Worm (Caenorhabditis elegans) whole organism, L4 larva: ENCODE results near the gene C07A12.18.
A peak's percentile ranks its signal among the peaks of the same experiment; 100 is the strongest.

Source experiments
- D1046.2 ChIP-seq: fragments of 200-800 bp; sonication (Bioruptor generic); IDR thresholded peaks from 2 replicates; pipeline ENCODE4 v1.3.6; 2022; ENCODE audit warnings: missing genetic modification characterization, missing compliant biosample characterization
- F10B5.3 ChIP-seq: sonication (generic microtip); optimal IDR thresholded peaks from 2 replicates; lab custom pipeline; 2016; ENCODE audit warnings: mild to moderate bottlenecking, missing genetic modification characterization, missing compliant biosample characterization
- F26F4.8 ChIP-seq: fragments of 200-800 bp; sonication (Bioruptor generic); conservative IDR thresholded peaks from 2 replicates; pipeline ENCODE4 v1.3.6; 2022; ENCODE audit warnings: missing genetic modification characterization, missing compliant biosample characterization
- R02D3.7 ChIP-seq: fragments of 150-350 bp; sonication (generic microtip); optimal IDR thresholded peaks from 3 replicates; lab custom pipeline; 2014; ENCODE audit warnings: missing biosample characterization, missing genetic modification characterization
- T20F7.1 ChIP-seq: fragments of 200-800 bp; sonication (Bioruptor generic); optimal IDR thresholded peaks from 2 replicates; lab custom pipeline; 2018; ENCODE audit warnings: mild to moderate bottlenecking, missing genetic modification characterization, missing compliant biosample characterization
- Y105C5A.15 ChIP-seq: fragments of 200-800 bp; sonication (Bioruptor generic); IDR thresholded peaks from 2 replicates; pipeline ENCODE4 v1.3.6; 2022; ENCODE audit warnings: missing genetic modification characterization, missing compliant biosample characterization
- Y5F2A.4 ChIP-seq: fragments of 200-800 bp; sonication (Bioruptor generic); optimal IDR thresholded peaks from 2 replicates; lab custom pipeline; 2018; ENCODE audit warnings: mild to moderate bottlenecking, missing genetic modification characterization, missing compliant biosample characterization
- arid-1 ChIP-seq: fragments of 200-800 bp; sonication (Bioruptor generic); conservative IDR thresholded peaks from 2 replicates; pipeline ENCODE4 v1.3.6; 2022; ENCODE audit warnings: missing genetic modification reagents, missing genetic modification characterization, missing compliant biosample characterization
- ceh-28 ChIP-seq: fragments of 150-350 bp; optimal IDR thresholded peaks from 2 replicates; lab custom pipeline; 2014; ENCODE audit warnings: missing biosample characterization, missing genetic modification reagents, missing genetic modification characterization
- ces-1 ChIP-seq: fragments of 150-350 bp; sonication (generic microtip); optimal IDR thresholded peaks from 4 replicates; lab custom pipeline; 2014; ENCODE audit warnings: missing biosample characterization, missing genetic modification reagents, missing genetic modification characterization
- cey-2 ChIP-seq: sonication (generic microtip); optimal IDR thresholded peaks from 3 replicates; lab custom pipeline; 2017; ENCODE audit warnings: missing genetic modification characterization, mild to moderate bottlenecking, missing compliant biosample characterization, antibody characterized with exemption, borderline replicate concordance; ENCODE audit not compliant: insufficient read depth
- ctbp-1 ChIP-seq: fragments of 200-800 bp; sonication (Bioruptor generic); IDR thresholded peaks from 2 replicates; pipeline ENCODE4 v1.3.6; 2022; ENCODE audit warnings: missing genetic modification reagents, missing genetic modification characterization, missing compliant biosample characterization
- daf-12 ChIP-seq: fragments of 150-350 bp; optimal IDR thresholded peaks from 2 replicates; lab custom pipeline; 2014; ENCODE audit warnings: missing biosample characterization, missing genetic modification reagents, missing genetic modification characterization
- daf-8 ChIP-seq: fragments of 200-800 bp; sonication (Bioruptor generic); IDR thresholded peaks from 2 replicates; pipeline ENCODE4 v1.3.6; 2022; ENCODE audit warnings: missing genetic modification characterization, missing compliant biosample characterization
- dpl-1 ChIP-seq: fragments of 150-350 bp; optimal IDR thresholded peaks from 2 replicates; lab custom pipeline; 2014; ENCODE audit warnings: missing biosample characterization, missing genetic modification reagents, missing genetic modification characterization
- dve-1 ChIP-seq: sonication (generic microtip); optimal IDR thresholded peaks from 2 replicates; lab custom pipeline; 2017; ENCODE audit warnings: antibody characterized with exemption, mild to moderate bottlenecking, missing genetic modification characterization, missing compliant biosample characterization; ENCODE audit not compliant: insufficient read depth
- egl-43 ChIP-seq: fragments of 200-800 bp; sonication (Bioruptor generic); IDR thresholded peaks from 2 replicates; pipeline ENCODE4 v1.3.6; 2022; ENCODE audit warnings: missing genetic modification reagents, missing genetic modification characterization, missing compliant biosample characterization
- hif-1 ChIP-seq, 2 experiments: sonication (generic microtip); optimal IDR thresholded peaks; 2 replicates each; lab custom pipeline; 2016 to 2017; ENCODE audit warnings: missing compliant biosample characterization in 2 of 2, missing genetic modification characterization in 2 of 2, missing genetic modification reagents in 2 of 2, missing genotype in 2 of 2, mild to moderate bottlenecking in 1 of 2
- lim-7 ChIP-seq: fragments of 200-800 bp; sonication (Bioruptor generic); IDR thresholded peaks from 2 replicates; pipeline ENCODE4 v1.3.6; 2022; ENCODE audit warnings: missing genetic modification characterization, missing compliant biosample characterization
- lin-13 ChIP-seq: fragments of 150-350 bp; optimal IDR thresholded peaks from 2 replicates; lab custom pipeline; 2014; ENCODE audit warnings: missing biosample characterization, missing genetic modification reagents, missing genetic modification characterization
- lin-15B ChIP-seq: fragments of 150-350 bp; sonication (generic microtip); optimal IDR thresholded peaks from 3 replicates; lab custom pipeline; 2014; ENCODE audit warnings: missing biosample characterization, missing genetic modification characterization
- lin-39 ChIP-seq: fragments of 150-350 bp; optimal IDR thresholded peaks from 2 replicates; lab custom pipeline; 2014; ENCODE audit warnings: missing biosample characterization, missing genetic modification reagents, missing genetic modification characterization
- lsy-2 ChIP-seq, 2 experiments: fragments of 150-350 bp in 1 of 2; sonication (generic microtip) in 1 of 2; optimal IDR thresholded peaks; 2 replicates each; lab custom pipeline; 2014 to 2017; ENCODE audit warnings: missing biosample characterization in 2 of 2, missing genetic modification characterization in 2 of 2
- madf-9 ChIP-seq: fragments of 200-800 bp; sonication (Bioruptor generic); conservative IDR thresholded peaks from 2 replicates; pipeline ENCODE4 v1.3.6; 2022; ENCODE audit warnings: missing genetic modification reagents, missing genetic modification characterization, missing compliant biosample characterization
- mdt-29 ChIP-seq: fragments of 200-800 bp; sonication (Bioruptor generic); IDR thresholded peaks from 2 replicates; pipeline ENCODE4 v1.3.6; 2022; ENCODE audit warnings: missing genetic modification reagents, missing genetic modification characterization, missing compliant biosample characterization
- nhr-10 ChIP-seq: fragments of 150-350 bp; optimal IDR thresholded peaks from 2 replicates; lab custom pipeline; 2014; ENCODE audit warnings: missing biosample characterization, missing genetic modification characterization
- nhr-102 ChIP-seq: sonication (generic microtip); optimal IDR thresholded peaks from 2 replicates; lab custom pipeline; 2016; ENCODE audit warnings: mild to moderate bottlenecking, missing genetic modification characterization, moderate library complexity, missing compliant biosample characterization
- nhr-11 ChIP-seq: fragments of 150-350 bp; optimal IDR thresholded peaks from 2 replicates; lab custom pipeline; 2014; ENCODE audit warnings: missing biosample characterization, missing genetic modification characterization
- nhr-111 ChIP-seq: fragments of 200-800 bp; sonication (Bioruptor generic); optimal IDR thresholded peaks from 2 replicates; lab custom pipeline; 2018; ENCODE audit warnings: mild to moderate bottlenecking, missing genetic modification characterization, missing compliant biosample characterization
- nhr-25 ChIP-seq: sonication (generic microtip); optimal IDR thresholded peaks from 2 replicates; lab custom pipeline; 2017; ENCODE audit warnings: missing genetic modification characterization, mild to moderate bottlenecking, missing compliant biosample characterization, antibody characterized with exemption, moderate library complexity, borderline replicate concordance; ENCODE audit not compliant: insufficient read depth
- nhr-28 ChIP-seq: fragments of 150-350 bp; optimal IDR thresholded peaks from 2 replicates; lab custom pipeline; 2014; ENCODE audit warnings: missing biosample characterization, missing genetic modification characterization
- nhr-42 ChIP-seq: fragments of 200-800 bp; sonication (Bioruptor generic); IDR thresholded peaks from 2 replicates; pipeline ENCODE4 v1.3.6; 2022; ENCODE audit warnings: missing genetic modification characterization, missing compliant biosample characterization
- nhr-6 ChIP-seq: fragments of 150-350 bp; optimal IDR thresholded peaks from 2 replicates; lab custom pipeline; 2014; ENCODE audit warnings: missing biosample characterization, missing genetic modification characterization
- nhr-76 ChIP-seq: fragments of 150-350 bp; optimal IDR thresholded peaks from 2 replicates; lab custom pipeline; 2014; ENCODE audit warnings: missing biosample characterization, missing genetic modification characterization
- nhr-77 ChIP-seq: fragments of 150-350 bp; optimal IDR thresholded peaks from 2 replicates; lab custom pipeline; 2014; ENCODE audit warnings: missing biosample characterization, missing genetic modification characterization
- pha-4 ChIP-seq, 2 experiments: fragments of 150-350 bp in 1 of 2; fragments of 200-800 bp in 1 of 2; sonication (Bioruptor generic) in 1 of 2; IDR thresholded peaks in 1 of 2; optimal IDR thresholded peaks in 1 of 2; 2 replicates each; pipeline versions ENCODE4 v1.3.6 to Lab custom; 2014 to 2022; ENCODE audit warnings: missing genetic modification characterization in 2 of 2, missing genetic modification reagents in 2 of 2, missing biosample characterization in 1 of 2, missing compliant biosample characterization in 1 of 2
- pqm-1 ChIP-seq: sonication (generic microtip); optimal IDR thresholded peaks from 2 replicates; lab custom pipeline; 2017; ENCODE audit warnings: missing biosample characterization, missing genetic modification characterization
- rbr-2 ChIP-seq: sonication (generic microtip); optimal IDR thresholded peaks from 2 replicates; lab custom pipeline; 2016; ENCODE audit warnings: missing genotype, missing genetic modification characterization, missing compliant biosample characterization
- snpc-1.2 ChIP-seq: fragments of 200-800 bp; sonication (Bioruptor generic); IDR thresholded peaks from 2 replicates; pipeline ENCODE4 v1.3.6; 2022; ENCODE audit warnings: missing genetic modification reagents, missing genetic modification characterization, missing compliant biosample characterization
- snpc-4 ChIP-seq: fragments of 150-350 bp; optimal IDR thresholded peaks from 2 replicates; lab custom pipeline; 2014; ENCODE audit warnings: missing biosample characterization, missing genetic modification characterization
- spr-1 ChIP-seq: sonication (generic microtip); optimal IDR thresholded peaks from 2 replicates; lab custom pipeline; 2016; ENCODE audit warnings: mild to moderate bottlenecking, missing genetic modification characterization, missing compliant biosample characterization
- spr-3 ChIP-seq: fragments of 200-800 bp; sonication (Bioruptor generic); optimal IDR thresholded peaks from 2 replicates; lab custom pipeline; 2018; ENCODE audit warnings: mild to moderate bottlenecking, missing genetic modification characterization, missing compliant biosample characterization
- tag-97 ChIP-seq: fragments of 200-800 bp; sonication (Bioruptor generic); IDR thresholded peaks from 2 replicates; pipeline ENCODE4 v1.3.6; 2022; ENCODE audit warnings: missing genetic modification characterization, missing compliant biosample characterization
- tra-1 ChIP-seq: fragments of 200-800 bp; sonication (Bioruptor generic); IDR thresholded peaks from 2 replicates; pipeline ENCODE4 v1.3.6; 2022; ENCODE audit warnings: missing genetic modification reagents, missing genetic modification characterization, missing compliant biosample characterization
- ztf-11 ChIP-seq: fragments of 150-350 bp; optimal IDR thresholded peaks from 2 replicates; lab custom pipeline; 2014; ENCODE audit warnings: missing biosample characterization, missing genetic modification characterization
- ztf-7 ChIP-seq: fragments of 150-350 bp; optimal IDR thresholded peaks from 2 replicates; lab custom pipeline; 2014; ENCODE audit warnings: missing biosample characterization, missing genetic modification characterization

C07A12.18 gene

ce11 chrX:4523887-4524350 lies 25.8 kb downstream of the C07A12.18 start, which contains the start of gene pdi-2 (continued):
- peak; percentile 52; the same call in 1 of the 2 replicates for TF ChIP-seq D1046.2 (GFP tag; lab: Robert Waterston, UW)
- TF ChIP-seq nhr-111 (GFP tag; lab: Kevin White, UChicago): peak; percentile 49
- no peak for TF ChIP-seq Y5F2A.4 (GFP tag; lab: Kevin White, UChicago)
- peak; percentile 91 for TF ChIP-seq spr-3
- no peak for TF ChIP-seq ceh-28 (tag; lab: Kevin White, UChicago)
- TF ChIP-seq ces-1 (GFP tag; lab: Kevin White, UChicago): no peak
- TF ChIP-seq F10B5.3 (tag; lab: Kevin White, UChicago): no peak
- TF ChIP-seq dve-1 (tag; lab: Kevin White, UChicago): peak; percentile 79
- TF ChIP-seq spr-1 (tag; lab: Kevin White, UChicago): no peak
- TF ChIP-seq arid-1: peak; percentile 69; the same call in 1 of the 2 replicates
- TF ChIP-seq ztf-7 (tag; lab: Kevin White, UChicago): no peak
- TF ChIP-seq dpl-1 (GFP tag; lab: Kevin White, UChicago): peak; percentile 47
- no peak for TF ChIP-seq tag-97 (GFP tag; lab: Robert Waterston, UW)
- peak; percentile 82 for TF ChIP-seq egl-43 (GFP tag; lab: Robert Waterston, UW)
- peak in 1 of 2 experiments; percentile 99 for TF ChIP-seq hif-1 (tag; optimal IDR thresholded peaks at IDR 0.05; lab: Kevin White, UChicago)
- TF ChIP-seq nhr-76: no peak
- TF ChIP-seq lin-13 (GFP tag; lab: Kevin White, UChicago): peak; percentile 78
- peak; percentile 13 for TF ChIP-seq nhr-102 (tag; lab: Kevin White, UChicago)
- peak; percentile 42; the same call in 1 of the 2 replicates for TF ChIP-seq madf-9
- TF ChIP-seq snpc-4: no peak
- peak; percentile 49 for TF ChIP-seq nhr-6 (tag; lab: Kevin White, UChicago)
- peak; percentile 23 for TF ChIP-seq pqm-1
- TF ChIP-seq T20F7.1: peak; percentile 34
- TF ChIP-seq nhr-42: no peak
- peak; percentile 24 for TF ChIP-seq rbr-2 (tag; lab: Kevin White, UChicago)
- TF ChIP-seq snpc-1.2 (GFP tag; lab: Robert Waterston, UW): no peak
- no peak for TF ChIP-seq cey-2
- TF ChIP-seq lsy-2 (tag; optimal IDR thresholded peaks at IDR 0.05; lab: Kevin White, UChicago): peak; percentile 45 to 91
- TF ChIP-seq Y105C5A.15 (GFP tag; lab: Robert Waterston, UW): no peak
- TF ChIP-seq nhr-25 (tag; lab: Kevin White, UChicago): peak; percentile 76
- TF ChIP-seq R02D3.7: no peak
- TF ChIP-seq daf-12 (tag; lab: Kevin White, UChicago): no peak
- TF ChIP-seq ctbp-1 (GFP tag; lab: Robert Waterston, UW): peak; percentile 90
- no peak for TF ChIP-seq ztf-11
- no peak for TF ChIP-seq nhr-10 (tag; lab: Kevin White, UChicago)
- TF ChIP-seq lim-7 (GFP tag; lab: Robert Waterston, UW): no peak
- no peak for TF ChIP-seq lin-39 (tag; lab: Kevin White, UChicago)
- TF ChIP-seq daf-8 (GFP tag; lab: Robert Waterston, UW): no peak
- TF ChIP-seq nhr-77: peak; percentile 33
- peak; percentile 44 for TF ChIP-seq nhr-11 (tag; lab: Kevin White, UChicago)
- TF ChIP-seq lin-15B (tag; lab: Kevin White, UChicago): no peak
- peak; percentile 76 for TF ChIP-seq pha-4 (GFP tag; IDR thresholded peaks at IDR 0.05; lab: Robert Waterston, UW)
- TF ChIP-seq pha-4 (tag; optimal IDR thresholded peaks at IDR 0.05; lab: Kevin White, UChicago): no peak
- no peak for TF ChIP-seq mdt-29 (GFP tag; lab: Robert Waterston, UW)
- TF ChIP-seq nhr-28 (tag; lab: Kevin White, UChicago): peak; percentile 65
- no peak for TF ChIP-seq F26F4.8 (GFP tag; lab: Robert Waterston, UW)
- peak; percentile 59; the same call in 1 of the 2 replicates for TF ChIP-seq tra-1 (GFP tag; lab: Robert Waterston, UW)
- TF ChIP-seq, all 104 proteins: peak for 51
